Worm (Caenorhabditis elegans): ENCODE data around the gene C50H2.13.

Gene C50H2.13

ce11 chrV:9924389-9924788 lies 2.0 kb upstream of the C50H2.13 start:
- TF ChIP-seq unc-62 (GFP tag; optimal IDR thresholded peaks at IDR 0.05) = no peak

- TF ChIP-seq unc-62 (GFP tag; optimal IDR thresholded peaks at IDR 0.05) = no peak
Measured at ce11 chrV:9925647-9926046, 693 bp upstream of the C50H2.13 start.

- no peak for TF ChIP-seq unc-62 (GFP tag; optimal IDR thresholded peaks at IDR 0.05)
Measured at ce11 chrV:9927381-9927780, 1.0 kb downstream of the C50H2.13 start.

ce11 chrV:9927954-9928353 lies 1.6 kb downstream of the C50H2.13 start:
- no peak for TF ChIP-seq unc-62 (GFP tag; optimal IDR thresholded peaks at IDR 0.05)

- no peak for TF ChIP-seq unc-62 (GFP tag; optimal IDR thresholded peaks at IDR 0.05)
Measured at ce11 chrV:9930612-9931065, 4.3 kb downstream of the C50H2.13 start, which contains the start of the genes rmh-2 and suds-3. TSS of gene rmh-2 (minus strand) at chrV:9930775. TSS of gene suds-3 (plus strand) at chrV:9931015.

ce11 chrV:9937435-9937834 lies 11.1 kb downstream of the C50H2.13 start, which contains the start of gene srj-33:
TSS of gene srj-33 (minus strand) at chrV:9937535.
- no peak for TF ChIP-seq unc-62 (GFP tag; optimal IDR thresholded peaks at IDR 0.05)

ce11 chrV:9943039-9943438 lies 16.7 kb downstream of the C50H2.13 start, which contains the start of gene fipr-12:
TSS of gene fipr-12 (plus strand) at chrV:9943339.
- TF ChIP-seq unc-62 (GFP tag; optimal IDR thresholded peaks at IDR 0.05) = no peak

- no peak for TF ChIP-seq unc-62 (GFP tag; optimal IDR thresholded peaks at IDR 0.05)
Measured at ce11 chrV:9944093-9944492, 17.8 kb downstream of the C50H2.13 start, which contains the start of gene sre-28. TSS of gene sre-28 (plus strand) at chrV:9944393.

ce11 chrV:9948840-9949239 lies 22.5 kb downstream of the C50H2.13 start, which contains the start of gene nlp-58:
TSS of gene nlp-58 (minus strand) at chrV:9948940.
- no peak for TF ChIP-seq unc-62 (GFP tag; optimal IDR thresholded peaks at IDR 0.05)

- TF ChIP-seq unc-62 (GFP tag; optimal IDR thresholded peaks at IDR 0.05) = no peak
Measured at ce11 chrV:9950861-9951260, 24.5 kb downstream of the C50H2.13 start, which contains the start of gene ttr-46. TSS of gene ttr-46 (plus strand) at chrV:9951233.

- TF ChIP-seq unc-62 (GFP tag; optimal IDR thresholded peaks at IDR 0.05) = no peak
Measured at ce11 chrV:9952396-9952795, 26.1 kb downstream of the C50H2.13 start, which contains the start of gene mam-5. TSS of gene mam-5 (plus strand) at chrV:9952699.

ce11 chrV:9958231-9958630 lies 31.9 kb downstream of the C50H2.13 start, which contains the start of gene anmt-3:
TSS of gene anmt-3 (minus strand) at chrV:9958331.
- no peak for TF ChIP-seq unc-62 (GFP tag; optimal IDR thresholded peaks at IDR 0.05)

ce11 chrV:9958654-9959053 lies 32.3 kb downstream of the C50H2.13 start:
- no peak for TF ChIP-seq unc-62 (GFP tag; optimal IDR thresholded peaks at IDR 0.05)

- TF ChIP-seq unc-62 (GFP tag; optimal IDR thresholded peaks at IDR 0.05) = no peak
Measured at ce11 chrV:9960376-9960775, 34.0 kb downstream of the C50H2.13 start, which contains the start of gene T07C12.10. TSS of gene T07C12.10 (minus strand) at chrV:9960476.

- no peak for TF ChIP-seq unc-62 (GFP tag; optimal IDR thresholded peaks at IDR 0.05)
Measured at ce11 chrV:9962394-9962793, 36.1 kb downstream of the C50H2.13 start, which contains the start of gene madf-4. TSS of gene madf-4 (minus strand) at chrV:9962494.

ce11 chrV:9962916-9963315 lies 36.6 kb downstream of the C50H2.13 start:
- no peak for TF ChIP-seq unc-62 (GFP tag; optimal IDR thresholded peaks at IDR 0.05)

- TF ChIP-seq unc-62 (GFP tag; optimal IDR thresholded peaks at IDR 0.05) = no peak
Measured at ce11 chrV:9964152-9964785, 37.9 kb downstream of the C50H2.13 start.
